Worm (Caenorhabditis elegans) whole organism, L2 larva: ENCODE data around the gene flr-4.

Source experiments
- ama-1 ChIP-seq: fragments of 150-350 bp; optimal IDR thresholded peaks from 2 replicates; lab custom pipeline; 2018; ENCODE audit warnings: inconsistent platforms
- ceh-82 ChIP-seq: fragments of 150-350 bp; optimal IDR thresholded peaks from 2 replicates; lab custom pipeline; 2014; ENCODE audit warnings: missing biosample characterization, missing genetic modification characterization
- egl-27 ChIP-seq: sonication (generic microtip); optimal IDR thresholded peaks from 3 replicates; lab custom pipeline; 2017; ENCODE audit warnings: missing biosample characterization, missing genetic modification reagents, missing genetic modification characterization
- fos-1 ChIP-seq: fragments of 150-350 bp; optimal IDR thresholded peaks from 2 replicates; lab custom pipeline; 2014; ENCODE audit warnings: missing biosample characterization, missing genetic modification characterization
- lin-13 ChIP-seq: fragments of 150-350 bp; optimal IDR thresholded peaks from 2 replicates; lab custom pipeline; 2014; ENCODE audit warnings: missing biosample characterization, missing genetic modification reagents, missing genetic modification characterization
- lin-39 ChIP-seq: fragments of 150-350 bp; optimal IDR thresholded peaks from 2 replicates; lab custom pipeline; 2014; ENCODE audit warnings: missing biosample characterization, missing genetic modification reagents, missing genetic modification characterization
- mdl-1 ChIP-seq, 2 experiments: fragments of 150-350 bp in 1 of 2; sonication (generic microtip) in 1 of 2; optimal IDR thresholded peaks; 2 replicates each; lab custom pipeline; 2017; ENCODE audit warnings: missing biosample characterization in 2 of 2, missing genetic modification characterization in 2 of 2
- nhr-11 ChIP-seq: fragments of 150-350 bp; optimal IDR thresholded peaks from 2 replicates; lab custom pipeline; 2014; ENCODE audit warnings: missing biosample characterization, missing genetic modification characterization
- skn-1 ChIP-seq: sonication (generic microtip); optimal IDR thresholded peaks from 2 replicates; lab custom pipeline; 2017; ENCODE audit warnings: missing biosample characterization, missing genetic modification characterization
- snpc-4 ChIP-seq: fragments of 150-350 bp; optimal IDR thresholded peaks from 2 replicates; lab custom pipeline; 2014; ENCODE audit warnings: missing biosample characterization, missing genetic modification characterization

ce11 chrX:15084395-15084794 lies 4.8 kb upstream of the flr-4 start, which contains the start of gene F09B12.5:
- no peak for TF ChIP-seq lin-13 (GFP tag; lab: Kevin White, UChicago)
- no peak for TF ChIP-seq skn-1 (tag; lab: Kevin White, UChicago)
- TF ChIP-seq lin-39 (tag; lab: Kevin White, UChicago): no peak
- no peak for TF ChIP-seq egl-27 (tag; lab: Kevin White, UChicago)
- no peak for TF ChIP-seq ama-1 (lab: Kevin White, UChicago)
- no peak for TF ChIP-seq snpc-4
- no peak for TF ChIP-seq mdl-1 (tag; optimal IDR thresholded peaks at IDR 0.05; lab: Kevin White, UChicago)
- TF ChIP-seq ceh-82 (tag; lab: Kevin White, UChicago): no peak
- no peak for TF ChIP-seq nhr-11
- TF ChIP-seq fos-1: no peak
